Worm (Caenorhabditis elegans): ENCODE measurements around the gene nas-11.

Gene nas-11

DNA sequence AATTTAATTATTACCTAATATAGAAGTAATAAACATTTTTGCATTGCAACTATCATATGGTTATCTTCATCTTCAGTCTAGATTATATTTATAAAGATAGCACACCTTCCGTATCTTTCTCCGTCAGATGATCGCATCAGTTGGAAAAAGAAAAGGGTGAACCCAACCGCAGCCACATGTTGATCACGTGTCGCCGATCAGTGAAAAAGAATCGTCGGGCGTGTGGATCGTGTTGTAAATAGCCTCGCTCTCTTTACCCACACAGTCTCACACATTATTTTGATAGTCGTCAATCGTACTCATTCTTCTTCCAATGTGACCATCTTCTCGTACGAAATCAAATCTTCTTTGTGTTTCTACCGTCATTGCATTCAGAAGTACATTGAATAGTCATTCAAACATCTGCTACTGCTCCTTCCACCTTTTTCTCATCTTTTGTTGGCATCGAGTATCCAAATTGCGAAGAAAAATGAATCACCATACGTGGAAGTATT, 30.5 kb downstream of the nas-11 start:
- no peak for TF ChIP-seq ref-1 (GFP tag; conservative IDR thresholded peaks at IDR 0.05)
- TF ChIP-seq flt-1 (GFP tag; IDR thresholded peaks at IDR 0.05): no peak
- TF ChIP-seq cog-1 (tag; optimal IDR thresholded peaks at IDR 0.05): peak; percentile 14
- TF ChIP-seq ztf-23 (GFP tag; IDR thresholded peaks at IDR 0.05): no peak

ce11 chrX:6744537-6744936, 31.2 kb downstream of the nas-11 start:
- TF ChIP-seq med-1 (GFP tag; optimal IDR thresholded peaks at IDR 0.05; ENCODE audit: insufficient read depth) (no peak), klf-2 (GFP tag; conservative IDR thresholded peaks at IDR 0.05) (no peak), cog-1 (tag; optimal IDR thresholded peaks at IDR 0.05) (no peak), ztf-29 (GFP tag; IDR thresholded peaks at IDR 0.05) (no peak), flt-1 (GFP tag; IDR thresholded peaks at IDR 0.05) (no peak), ztf-23 (GFP tag; IDR thresholded peaks at IDR 0.05) (no peak), tab-1 (GFP tag; IDR thresholded peaks at IDR 0.05) (no peak), T22C8.4 (GFP tag; IDR thresholded peaks at IDR 0.05) (no peak), ref-1 (GFP tag; conservative IDR thresholded peaks at IDR 0.05) (no peak)

DNA sequence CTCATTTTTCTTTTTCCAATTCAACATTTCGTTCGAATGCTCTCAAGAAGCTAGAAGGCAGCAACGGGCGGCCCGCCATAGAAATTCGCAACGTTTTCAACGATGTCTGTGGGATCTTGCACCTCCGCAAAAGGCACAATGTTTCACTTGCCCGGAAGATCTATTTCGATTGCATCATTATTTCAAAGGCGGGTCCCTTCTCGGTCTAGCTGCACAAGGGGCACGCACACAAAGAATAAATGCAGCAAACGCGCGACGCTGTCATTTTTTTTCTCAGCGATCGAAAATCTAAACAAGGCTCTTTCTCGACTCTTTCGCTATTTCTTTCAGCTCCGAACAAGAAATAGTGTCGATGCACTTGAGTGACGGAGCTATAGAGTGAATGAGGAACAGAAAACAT, 31.6 kb downstream of the nas-11 start:
- TF ChIP-seq klf-2 (GFP tag; conservative IDR thresholded peaks at IDR 0.05) (no peak), cog-1 (tag; optimal IDR thresholded peaks at IDR 0.05) (no peak), ztf-23 (GFP tag; IDR thresholded peaks at IDR 0.05) (no peak), med-1 (GFP tag; optimal IDR thresholded peaks at IDR 0.05; ENCODE audit: insufficient read depth) (no peak), T22C8.4 (GFP tag; IDR thresholded peaks at IDR 0.05) (no peak), tab-1 (GFP tag; IDR thresholded peaks at IDR 0.05) (no peak), flt-1 (GFP tag; IDR thresholded peaks at IDR 0.05) (no peak), ref-1 (GFP tag; conservative IDR thresholded peaks at IDR 0.05) (no peak)

- TF ChIP-seq T22C8.4 (GFP tag; IDR thresholded peaks at IDR 0.05) (no peak), flt-1 (GFP tag; IDR thresholded peaks at IDR 0.05) (no peak), ztf-23 (GFP tag; IDR thresholded peaks at IDR 0.05) (no peak), ref-1 (GFP tag; conservative IDR thresholded peaks at IDR 0.05) (no peak), ztf-29 (GFP tag; IDR thresholded peaks at IDR 0.05) (no peak), med-1 (GFP tag; optimal IDR thresholded peaks at IDR 0.05; ENCODE audit: insufficient read depth) (no peak), tab-1 (GFP tag; IDR thresholded peaks at IDR 0.05) (no peak), cog-1 (tag; optimal IDR thresholded peaks at IDR 0.05) (no peak), klf-2 (GFP tag; conservative IDR thresholded peaks at IDR 0.05) (no peak)
These were observed 32.1 kb downstream of the nas-11 start for ce11 chrX:6745515-6745914.

ce11 chrX:6746849-6747248, 33.5 kb downstream of the nas-11 start:
- TF ChIP-seq ztf-29 (GFP tag; IDR thresholded peaks at IDR 0.05) (no peak), flt-1 (GFP tag; IDR thresholded peaks at IDR 0.05) (no peak), cog-1 (tag; optimal IDR thresholded peaks at IDR 0.05) (no peak), T22C8.4 (GFP tag; IDR thresholded peaks at IDR 0.05) (no peak), med-1 (GFP tag; optimal IDR thresholded peaks at IDR 0.05; ENCODE audit: insufficient read depth) (no peak), ref-1 (GFP tag; conservative IDR thresholded peaks at IDR 0.05) (no peak), klf-2 (GFP tag; conservative IDR thresholded peaks at IDR 0.05) (no peak), tab-1 (GFP tag; IDR thresholded peaks at IDR 0.05) (no peak), ztf-23 (GFP tag; IDR thresholded peaks at IDR 0.05) (no peak)

- no peak for TF ChIP-seq T22C8.4 (GFP tag; IDR thresholded peaks at IDR 0.05)
These were observed 34.6 kb downstream of the nas-11 start for ce11 chrX:6747906-6748356.

- TF ChIP-seq ztf-23 (GFP tag; IDR thresholded peaks at IDR 0.05) (no peak), flt-1 (GFP tag; IDR thresholded peaks at IDR 0.05) (no peak), cog-1 (tag; optimal IDR thresholded peaks at IDR 0.05) (no peak), ztf-29 (GFP tag; IDR thresholded peaks at IDR 0.05) (no peak)
These were observed 35.9 kb downstream of the nas-11 start for ce11 chrX:6749124-6749822.

ce11 chrX:6750145-6750544, 36.8 kb downstream of the nas-11 start:
- TF ChIP-seq ref-1 (GFP tag; conservative IDR thresholded peaks at IDR 0.05): no peak
- TF ChIP-seq cog-1 (tag; optimal IDR thresholded peaks at IDR 0.05): no peak
- TF ChIP-seq tab-1 (GFP tag; IDR thresholded peaks at IDR 0.05): no peak
- no peak for TF ChIP-seq ztf-29 (GFP tag; IDR thresholded peaks at IDR 0.05)
- no peak for TF ChIP-seq T22C8.4 (GFP tag; IDR thresholded peaks at IDR 0.05)
- TF ChIP-seq ztf-23 (GFP tag; IDR thresholded peaks at IDR 0.05): no peak

DNA sequence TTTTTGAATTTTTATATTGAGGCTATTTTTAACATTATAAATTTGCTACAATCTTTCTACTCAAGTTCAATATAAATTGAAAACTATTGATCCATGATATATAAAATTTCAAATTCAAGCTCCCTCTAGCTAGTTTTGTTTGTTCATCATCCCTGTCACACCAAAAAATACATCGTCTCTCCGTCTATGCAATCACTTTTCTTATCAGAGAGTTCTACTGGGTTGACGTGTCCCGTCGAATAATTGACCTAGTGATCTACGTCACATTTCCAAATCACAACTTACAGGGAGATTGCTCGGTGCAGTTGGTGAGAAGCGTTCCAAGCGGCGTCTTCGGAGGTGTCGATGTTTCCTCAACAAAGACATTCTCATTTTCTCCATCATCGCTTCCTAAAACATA, 47.8 kb downstream of the nas-11 start:
- no peak for TF ChIP-seq ztf-29 (GFP tag; IDR thresholded peaks at IDR 0.05)
- no peak for TF ChIP-seq ref-1 (GFP tag; conservative IDR thresholded peaks at IDR 0.05)

DNA sequence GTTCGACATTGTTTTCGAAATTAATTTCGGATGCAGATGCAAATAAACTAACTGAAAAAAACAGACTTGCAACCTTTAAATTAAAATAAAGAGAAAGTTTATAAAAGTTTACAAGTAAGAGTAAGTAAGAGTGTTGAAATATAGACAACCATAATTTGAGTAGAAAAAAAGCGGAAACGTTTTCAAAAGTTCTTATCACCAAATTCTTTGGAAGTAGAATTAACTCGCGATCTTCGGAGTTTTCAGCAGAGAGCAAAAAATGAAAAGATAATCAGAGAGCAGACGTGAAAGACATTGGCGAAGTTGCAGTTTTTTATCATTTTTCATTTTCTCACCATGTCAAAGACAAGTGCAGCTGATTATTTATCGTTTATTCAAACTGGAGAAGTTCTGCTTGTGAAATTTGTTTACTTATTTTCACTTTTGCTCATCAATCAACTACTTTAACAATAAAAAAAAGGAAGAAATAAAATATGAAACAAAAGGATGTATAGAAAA, 48.4 kb downstream of the nas-11 start, which contains the start of gene abts-4:
TSS of gene abts-4 (minus strand) at position 51 of the 498 bp plus-strand sequence.
- no peak for TF ChIP-seq klf-2 (GFP tag; conservative IDR thresholded peaks at IDR 0.05)
- TF ChIP-seq flt-1 (GFP tag; IDR thresholded peaks at IDR 0.05): no peak
- TF ChIP-seq med-1 (GFP tag; optimal IDR thresholded peaks at IDR 0.05; ENCODE audit: insufficient read depth): no peak
- TF ChIP-seq ref-1 (GFP tag; conservative IDR thresholded peaks at IDR 0.05): no peak
- TF ChIP-seq tab-1 (GFP tag; IDR thresholded peaks at IDR 0.05): no peak
- no peak for TF ChIP-seq cog-1 (tag; optimal IDR thresholded peaks at IDR 0.05)
- no peak for TF ChIP-seq ztf-29 (GFP tag; IDR thresholded peaks at IDR 0.05)
- no peak for TF ChIP-seq T22C8.4 (GFP tag; IDR thresholded peaks at IDR 0.05)
- TF ChIP-seq ztf-23 (GFP tag; IDR thresholded peaks at IDR 0.05): no peak

Measured in whole organism, midembryonic.